Worm (Caenorhabditis elegans): ENCODE data around the gene srh-167.

Gene srh-167

DNA sequence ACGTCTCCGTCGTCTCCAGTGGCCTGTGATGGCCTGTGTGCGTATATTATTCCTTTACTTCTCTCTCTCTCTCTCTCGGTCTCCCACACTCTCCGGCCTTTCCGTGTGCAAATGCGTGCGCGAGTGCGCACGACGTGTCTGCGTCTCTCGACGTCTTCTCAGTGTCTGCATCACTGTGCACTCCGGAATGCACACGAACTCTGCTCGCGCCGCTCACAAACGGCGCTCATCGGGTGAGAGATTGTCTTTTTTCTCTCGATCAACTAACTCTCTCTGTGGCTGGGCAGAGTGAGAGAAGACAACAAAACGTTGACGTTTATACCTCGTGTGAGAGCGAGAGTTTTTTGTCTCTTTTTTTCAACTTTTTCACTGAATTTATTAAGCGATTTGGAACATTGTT lies 22.4 kb downstream of the srh-167 start (continued):
- TF ChIP-seq madf-8 (GFP tag; conservative IDR thresholded peaks at IDR 0.05) (no peak), lsl-1 (GFP tag; optimal IDR thresholded peaks at IDR 0.05) (no peak), hsf-1 (GFP tag; IDR thresholded peaks at IDR 0.05) (no peak), F39B2.1 (GFP tag; IDR thresholded peaks at IDR 0.05) (no peak), nhr-80 (tag; optimal IDR thresholded peaks at IDR 0.05) (peak; percentile 82), madf-10 (tag; optimal IDR thresholded peaks at IDR 0.05) (peak; percentile 81), B0035.1 (tag; optimal IDR thresholded peaks at IDR 0.05) (peak; percentile 28), repo-1 (tag; optimal IDR thresholded peaks at IDR 0.05) (peak; percentile 67), cebp-2 (GFP tag; IDR thresholded peaks at IDR 0.05) (no peak), nhr-27 (tag; optimal IDR thresholded peaks at IDR 0.05) (peak; percentile 14), ztf-26 (tag; optimal IDR thresholded peaks at IDR 0.05) (peak; percentile 81), F23B12.7 (tag; optimal IDR thresholded peaks at IDR 0.05; ENCODE audit: insufficient read depth) (no peak), tbp1 (GFP tag; optimal IDR thresholded peaks at IDR 0.05) (peak; percentile 66), madf-3 (GFP tag; IDR thresholded peaks at IDR 0.05) (0 out of 2 replicates have a peak, but pooled peaks have one; percentile 23), let-607 (tag; optimal IDR thresholded peaks at IDR 0.05) (peak in 1 of 2 experiments; percentile 39), akir-1 (GFP tag; optimal IDR thresholded peaks at IDR 0.05) (no peak), F55B11.4 (tag; optimal IDR thresholded peaks at IDR 0.05; ENCODE audit: borderline replicate concordance, insufficient read depth) (no peak), B0019.2 (GFP tag; conservative IDR thresholded peaks at IDR 0.05) (no peak), hmg-1.2 (GFP tag; IDR thresholded peaks at IDR 0.05) (peak; percentile 95), mxl-1 (tag; optimal IDR thresholded peaks at IDR 0.05) (no peak), hlh-26 (GFP tag; conservative IDR thresholded peaks at IDR 0.05) (no peak), F33H1.4 (GFP tag; IDR thresholded peaks at IDR 0.05) (no peak; the same call in 1 of the 2 replicates), hrde-1 (tag; optimal IDR thresholded peaks at IDR 0.05; ENCODE audit: borderline replicate concordance) (no peak), lin-35 (GFP tag; optimal IDR thresholded peaks at IDR 0.05) (peak in 1 of 3 experiments; percentile 64), aptf-2 (GFP tag; conservative IDR thresholded peaks at IDR 0.05) (no peak), hmg-20 (GFP tag; IDR thresholded peaks at IDR 0.05) (peak; percentile 43; the same call in 1 of the 2 replicates), chd-7 (tag; optimal IDR thresholded peaks at IDR 0.05) (peak; percentile 91), ztf-3 (GFP tag; optimal IDR thresholded peaks at IDR 0.05) (peak; percentile 23), sdz-38 (tag; optimal IDR thresholded peaks at IDR 0.05) (no peak), egrh-3 (GFP tag; IDR thresholded peaks at IDR 0.05) (peak; percentile 75), rpc-1 (optimal IDR thresholded peaks at IDR 0.05) (no peak), rpc-1 (tag; optimal IDR thresholded peaks at IDR 0.05) (no peak), die-1 (tag; optimal IDR thresholded peaks at IDR 0.05) (peak; percentile 53), xnd-1 (tag; optimal IDR thresholded peaks at IDR 0.05) (no peak), lin-40 (tag; optimal IDR thresholded peaks at IDR 0.05) (peak; percentile 90), mes-4 (tag; optimal IDR thresholded peaks at IDR 0.05) (no peak), Y67H2A.10 (GFP tag; conservative IDR thresholded peaks at IDR 0.05) (no peak), F37B4.10 (GFP tag; IDR thresholded peaks at IDR 0.05) (no peak), bed-1 (GFP tag; IDR thresholded peaks at IDR 0.05) (no peak), him-1 (tag; optimal IDR thresholded peaks at IDR 0.05) (no peak), dpff-1 (tag; optimal IDR thresholded peaks at IDR 0.05) (no peak), lin-54 (GFP tag; optimal IDR thresholded peaks at IDR 0.05) (peak; percentile 72), F10E7.11 (tag; optimal IDR thresholded peaks at IDR 0.05) (no peak), ccch-3 (GFP tag; optimal IDR thresholded peaks at IDR 0.05) (no peak), mcd-1 (GFP tag; IDR thresholded peaks at IDR 0.05) (peak; percentile 85), F52B5.7 (tag; optimal IDR thresholded peaks at IDR 0.05) (peak; percentile 80), Y95B8A.8 (GFP tag; IDR thresholded peaks at IDR 0.05) (peak; percentile 78; the same call in 1 of the 2 replicates), snpc-4 (GFP tag; optimal IDR thresholded peaks at IDR 0.05) (no peak), snpc-4 (tag; optimal IDR thresholded peaks at IDR 0.05) (peak; percentile 42 to 82 (median 68))

Measured in whole organism, young adult.